Fruit fly (Drosophila melanogaster): ENCODE measurements around the gene CG33062.

dm6 chr3L:19494954-19495353 is 48.7 kb upstream of the CG33062 start:
- TF ChIP-seq ey (GFP tag; optimal IDR thresholded peaks at IDR 0.05) (no peak), dmrt93B (GFP tag; optimal IDR thresholded peaks at IDR 0.05) (no peak), Abd-B (GFP tag; optimal IDR thresholded peaks at IDR 0.05) (no peak), Dif (GFP tag; optimal IDR thresholded peaks at IDR 0.05; ENCODE audit: partially characterized antibody) (no peak), h (GFP tag; optimal IDR thresholded peaks at IDR 0.05) (no peak), Dfd (GFP tag; optimal IDR thresholded peaks at IDR 0.05) (no peak), rgr (GFP tag; optimal IDR thresholded peaks at IDR 0.05) (no peak), lola (GFP tag; optimal IDR thresholded peaks at IDR 0.05) (no peak), sv (GFP tag; optimal IDR thresholded peaks at IDR 0.05) (no peak)
